Fruit fly (Drosophila melanogaster) whole organism, embryonic: ENCODE results near the gene CG11882.

Source experiments
- ATbp ChIP-seq: fragments of 200-800 bp; sonication (Bioruptor generic); optimal IDR thresholded peaks from 2 replicates; lab custom pipeline; 2017; ENCODE audit warnings: missing biosample characterization, mild to moderate bottlenecking, missing genetic modification characterization, missing genetic modification reagents
- Ada2b ChIP-seq: fragments of 200-800 bp; sonication (Bioruptor generic); IDR thresholded peaks from 2 replicates; pipeline ENCODE4 v1.3.6; 2022; ENCODE audit warnings: missing biosample characterization, missing genetic modification characterization
- Atf3 ChIP-seq: fragments of 200-800 bp; sonication (Bioruptor generic); optimal IDR thresholded peaks from 3 replicates; lab custom pipeline; 2016; ENCODE audit warnings: missing biosample characterization, missing genetic modification characterization
- CG10366 ChIP-seq: fragments of 200-800 bp; sonication (Bioruptor generic); IDR thresholded peaks from 2 replicates; pipeline ENCODE4 v1.3.6; 2022; ENCODE audit warnings: missing biosample characterization, missing genetic modification characterization
- CG14710 ChIP-seq: fragments of 200-800 bp; sonication (Bioruptor generic); optimal IDR thresholded peaks from 3 replicates; lab custom pipeline; 2019; ENCODE audit warnings: missing biosample characterization, mild to moderate bottlenecking, missing genetic modification characterization, moderate library complexity
- CG15601 ChIP-seq: fragments of 200-800 bp; sonication (Bioruptor generic); optimal IDR thresholded peaks from 3 replicates; lab custom pipeline; 2019; ENCODE audit warnings: missing biosample characterization, mild to moderate bottlenecking, missing genetic modification characterization, moderate library complexity
- CG1603 ChIP-seq: fragments of 200-800 bp; sonication (Bioruptor generic); optimal IDR thresholded peaks from 2 replicates; lab custom pipeline; 2019; ENCODE audit warnings: missing biosample characterization, mild to moderate bottlenecking, missing genetic modification characterization, moderate library complexity
- CG16813 ChIP-seq: fragments of 200-800 bp; sonication (Bioruptor generic); IDR thresholded peaks from 3 replicates; pipeline ENCODE4 v1.3.6; 2022; ENCODE audit warnings: missing biosample characterization, missing genetic modification characterization; ENCODE audit not compliant: partially characterized antibody
- CG17385 ChIP-seq: fragments of 200-800 bp; sonication (Bioruptor generic); optimal IDR thresholded peaks from 3 replicates; lab custom pipeline; 2018; ENCODE audit warnings: missing biosample characterization, mild to moderate bottlenecking, missing genetic modification characterization
- CG18599 ChIP-seq: fragments of 200-800 bp; sonication (Bioruptor generic); optimal IDR thresholded peaks from 3 replicates; lab custom pipeline; 2017; ENCODE audit warnings: missing biosample characterization, missing genetic modification characterization, mild to moderate bottlenecking, moderate library complexity, missing genetic modification reagents
- CG3065 ChIP-seq: fragments of 200-800 bp; sonication (Bioruptor generic); optimal IDR thresholded peaks from 2 replicates; lab custom pipeline; 2016; ENCODE audit warnings: missing biosample characterization, missing genetic modification characterization
- CG33213 ChIP-seq: fragments of 200-800 bp; sonication (Bioruptor generic); optimal IDR thresholded peaks from 3 replicates; lab custom pipeline; 2016; ENCODE audit warnings: missing biosample characterization, missing genetic modification characterization
- CG4404 ChIP-seq: fragments of 200-800 bp; sonication (Bioruptor generic); IDR thresholded peaks from 2 replicates; pipeline ENCODE4 v1.3.6; 2022; ENCODE audit warnings: missing biosample characterization, missing genetic modification characterization
- CG4730 ChIP-seq: fragments of 200-800 bp; sonication (Bioruptor generic); IDR thresholded peaks from 2 replicates; pipeline ENCODE4 v1.3.6; 2022; ENCODE audit warnings: missing biosample characterization, missing genetic modification characterization
- CG6654 ChIP-seq: fragments of 200-800 bp; sonication (Bioruptor generic); optimal IDR thresholded peaks from 2 replicates; lab custom pipeline; 2017; ENCODE audit warnings: missing biosample characterization, mild to moderate bottlenecking, missing genetic modification characterization
- CG8924 ChIP-seq: fragments of 200-800 bp; optimal IDR thresholded peaks from 3 replicates; lab custom pipeline; 2019; ENCODE audit warnings: missing biosample characterization, mild to moderate bottlenecking, missing genetic modification characterization, moderate library complexity
- CG9797 ChIP-seq: fragments of 200-800 bp; sonication (Bioruptor generic); optimal IDR thresholded peaks from 3 replicates; lab custom pipeline; 2018; ENCODE audit warnings: missing biosample characterization, mild to moderate bottlenecking, missing genetic modification characterization
- CG9817 ChIP-seq: fragments of 200-800 bp; sonication (Bioruptor generic); optimal IDR thresholded peaks from 2 replicates; lab custom pipeline; 2018; ENCODE audit warnings: missing biosample characterization, mild to moderate bottlenecking, missing genetic modification characterization, moderate library complexity
- CHES-1-like ChIP-seq: fragments of 200-800 bp; sonication (Bioruptor generic); optimal IDR thresholded peaks from 2 replicates; lab custom pipeline; 2016; ENCODE audit warnings: missing biosample characterization, missing genetic modification characterization
- Dad ChIP-seq: fragments of 200-800 bp; sonication (Bioruptor generic); optimal IDR thresholded peaks from 3 replicates; lab custom pipeline; 2016; ENCODE audit warnings: missing biosample characterization, missing genetic modification characterization
- ERR ChIP-seq: fragments of 200-800 bp; sonication (Bioruptor generic); optimal IDR thresholded peaks from 2 replicates; lab custom pipeline; 2016; ENCODE audit warnings: missing biosample characterization, missing genetic modification characterization
- Fer2 ChIP-seq: fragments of 200-800 bp; sonication (Bioruptor generic); optimal IDR thresholded peaks from 2 replicates; lab custom pipeline; 2018; ENCODE audit warnings: missing biosample characterization, mild to moderate bottlenecking, missing genetic modification characterization, moderate library complexity
- Hr78 ChIP-seq, 2 experiments: fragments of 200-800 bp in 1 of 2; fragments of >200 bp in 1 of 2; sonication (Bioruptor generic) in 1 of 2; optimal IDR thresholded peaks; 2 replicates each; lab custom pipeline; 2017 to 2019; ENCODE audit warnings: missing biosample characterization in 2 of 2, missing genetic modification characterization in 2 of 2, mild to moderate bottlenecking in 1 of 2, moderate library complexity in 1 of 2
- Lhr ChIP-seq: fragments of 200-800 bp; sonication (Bioruptor generic); optimal IDR thresholded peaks from 3 replicates; lab custom pipeline; 2017; ENCODE audit warnings: mild to moderate bottlenecking, missing biosample characterization, missing genetic modification reagents, missing genetic modification characterization
- MTF-1 ChIP-seq: fragments of 200-800 bp; sonication (Bioruptor generic); optimal IDR thresholded peaks from 2 replicates; lab custom pipeline; 2018; ENCODE audit warnings: missing biosample characterization, mild to moderate bottlenecking, missing genetic modification characterization, borderline replicate concordance
- Mrtf ChIP-seq: fragments of 200-800 bp; sonication (Bioruptor generic); IDR thresholded peaks from 3 replicates; pipeline ENCODE4 v1.3.6; 2022; ENCODE audit warnings: missing biosample characterization, missing genetic modification characterization
- amos ChIP-seq: fragments of 200-800 bp; sonication (Bioruptor generic); IDR thresholded peaks from 2 replicates; pipeline ENCODE4 v1.3.6; 2022; ENCODE audit warnings: missing biosample characterization, missing genetic modification characterization; ENCODE audit not compliant: partially characterized antibody
- chinmo ChIP-seq: fragments of 200-800 bp; sonication (Bioruptor generic); IDR thresholded peaks from 4 replicates; pipeline ENCODE4 v1.3.6; 2022; ENCODE audit warnings: missing biosample characterization, missing genetic modification characterization; ENCODE audit not compliant: partially characterized antibody
- chn ChIP-seq: fragments of 200-800 bp; sonication (Bioruptor generic); optimal IDR thresholded peaks from 2 replicates; lab custom pipeline; 2016; ENCODE audit warnings: missing biosample characterization, missing genetic modification characterization
- da ChIP-seq: fragments of 200-800 bp; sonication (Bioruptor generic); optimal IDR thresholded peaks from 2 replicates; lab custom pipeline; 2016; ENCODE audit warnings: missing biosample characterization, missing genetic modification characterization
- dan ChIP-seq: fragments of 200-800 bp; sonication (Bioruptor generic); IDR thresholded peaks from 2 replicates; pipeline ENCODE4 v1.3.6; 2022; ENCODE audit warnings: missing biosample characterization, missing genetic modification characterization
- danr ChIP-seq: fragments of 200-800 bp; sonication (Bioruptor generic); IDR thresholded peaks from 2 replicates; pipeline ENCODE4 v1.3.6; 2022; ENCODE audit warnings: missing biosample characterization, missing genetic modification characterization
- dm ChIP-seq: fragments of 200-800 bp; sonication (Bioruptor generic); optimal IDR thresholded peaks from 3 replicates; lab custom pipeline; 2016; ENCODE audit warnings: missing biosample characterization, missing genetic modification characterization
- fd102C ChIP-seq: fragments of 200-800 bp; sonication (Bioruptor generic); optimal IDR thresholded peaks from 2 replicates; lab custom pipeline; 2018; ENCODE audit warnings: missing biosample characterization, mild to moderate bottlenecking, missing genetic modification characterization, moderate library complexity
- fd3F ChIP-seq: fragments of 200-800 bp; sonication (Bioruptor generic); optimal IDR thresholded peaks from 2 replicates; lab custom pipeline; 2018; ENCODE audit warnings: missing biosample characterization, mild to moderate bottlenecking, missing genetic modification characterization, moderate library complexity
- grn ChIP-seq: fragments of 200-800 bp; sonication (Bioruptor generic); optimal IDR thresholded peaks from 3 replicates; lab custom pipeline; 2017; ENCODE audit warnings: missing biosample characterization, missing genetic modification characterization
- gt ChIP-seq: fragments of 200-800 bp; sonication (Bioruptor generic); IDR thresholded peaks from 2 replicates; pipeline ENCODE4 v1.3.6; 2022; ENCODE audit warnings: missing biosample characterization, missing genetic modification characterization
- lab ChIP-seq: fragments of 200-800 bp; sonication (Bioruptor generic); optimal IDR thresholded peaks from 3 replicates; lab custom pipeline; 2017; ENCODE audit warnings: missing biosample characterization, missing genetic modification characterization, mild to moderate bottlenecking, moderate library complexity, missing genetic modification reagents
- lbe ChIP-seq: fragments of 200-800 bp; sonication (Bioruptor generic); optimal IDR thresholded peaks from 2 replicates; lab custom pipeline; 2016; ENCODE audit warnings: missing biosample characterization, mild to moderate bottlenecking, missing genetic modification characterization
- nerfin-2 ChIP-seq: fragments of 200-800 bp; sonication (Bioruptor generic); IDR thresholded peaks from 2 replicates; pipeline ENCODE4 v1.3.6; 2022; ENCODE audit warnings: missing biosample characterization, missing genetic modification characterization; ENCODE audit not compliant: partially characterized antibody
- oc ChIP-seq: fragments of 200-800 bp; sonication (Bioruptor generic); optimal IDR thresholded peaks from 2 replicates; lab custom pipeline; 2018; ENCODE audit warnings: missing biosample characterization, mild to moderate bottlenecking, missing genetic modification characterization, moderate library complexity
- onecut ChIP-seq: fragments of 200-800 bp; sonication (Bioruptor generic); IDR thresholded peaks from 2 replicates; pipeline ENCODE4 v1.3.6; 2022; ENCODE audit warnings: missing biosample characterization, missing genetic modification characterization
- otp ChIP-seq: fragments of 200-800 bp; sonication (Bioruptor generic); IDR thresholded peaks from 3 replicates; pipeline ENCODE4, ENCODE4 v1.3.6; 2022; ENCODE audit warnings: missing biosample characterization, missing genetic modification characterization
- pfk ChIP-seq: fragments of 200-800 bp; sonication (Bioruptor generic); optimal IDR thresholded peaks from 2 replicates; lab custom pipeline; 2018; ENCODE audit warnings: missing biosample characterization, mild to moderate bottlenecking, missing genetic modification characterization, moderate library complexity
- run ChIP-seq: fragments of 200-800 bp; sonication (Bioruptor generic); optimal IDR thresholded peaks from 3 replicates; lab custom pipeline; 2018; ENCODE audit warnings: missing biosample characterization, mild to moderate bottlenecking, missing genetic modification characterization
- so ChIP-seq: fragments of 200-800 bp; sonication (Bioruptor generic); IDR thresholded peaks from 3 replicates; pipeline ENCODE4 v1.3.6; 2022; ENCODE audit warnings: missing biosample characterization, missing genetic modification characterization
- stwl ChIP-seq: fragments of 200-800 bp; sonication (Bioruptor generic); optimal IDR thresholded peaks from 3 replicates; lab custom pipeline; 2018; ENCODE audit warnings: missing biosample characterization, mild to moderate bottlenecking, missing genetic modification characterization, moderate library complexity
- zen2 ChIP-seq: fragments of 200-800 bp; sonication (Bioruptor generic); IDR thresholded peaks from 3 replicates; pipeline ENCODE4 v1.3.6; 2022; ENCODE audit warnings: missing biosample characterization, missing genetic modification characterization; ENCODE audit not compliant: partially characterized antibody
- zfh2 ChIP-seq: fragments of 200-800 bp; sonication (Bioruptor generic); optimal IDR thresholded peaks from 2 replicates; lab custom pipeline; 2016; ENCODE audit warnings: missing biosample characterization, missing genetic modification characterization

Gene CG11882

DNA sequence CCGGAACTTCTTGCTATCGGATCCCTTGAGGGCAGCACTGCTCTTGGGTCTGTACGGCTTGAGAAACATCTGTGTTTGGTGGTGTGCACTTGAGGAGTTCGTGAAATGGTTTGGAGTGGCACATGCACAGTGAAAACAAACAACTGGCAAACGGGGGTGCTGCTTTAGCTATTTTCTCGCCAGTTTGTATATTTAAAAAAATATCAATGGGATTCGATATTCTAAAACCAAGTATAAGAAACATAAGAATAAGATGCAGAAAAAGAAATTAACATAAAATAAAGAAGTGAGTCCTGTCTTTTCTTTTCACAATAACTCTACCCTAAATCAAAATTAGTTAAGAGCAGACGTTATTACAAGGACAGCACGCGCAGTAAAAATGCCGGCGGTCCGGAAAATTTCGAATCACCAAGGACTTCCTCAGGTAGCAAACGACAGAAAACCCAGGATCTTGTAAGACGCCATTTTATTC, 3.7 kb upstream of the CG11882 start, which contains the start of gene eIF2D (continued):
- TF ChIP-seq ATbp (peak; percentile 36), chinmo (GFP tag; lab: Robert Waterston, UW) (no peak), Fer2 (tag; lab: Kevin White, UChicago) (peak; percentile 29), zen2 (GFP tag; lab: Robert Waterston, UW) (no peak), Ada2b (peak; percentile 57; the same call in 1 of the 2 replicates), CG10366 (GFP tag; lab: Robert Waterston, UW) (peak; percentile 37), CG9797 (GFP tag; lab: Kevin White, UChicago) (no peak), dm (GFP tag; lab: Kevin White, UChicago) (peak; percentile 33), danr (GFP tag; lab: Robert Waterston, UW) (no peak), CG18599 (peak; percentile 75), CG15601 (peak; percentile 32), lbe (GFP tag; lab: Kevin White, UChicago) (peak; percentile 24), dan (GFP tag; lab: Robert Waterston, UW) (no peak), CG33213 (GFP tag; lab: Kevin White, UChicago) (no peak), Dad (peak; percentile 26), CG14710 (peak; percentile 62), CG8924 (tag; lab: Kevin White, UChicago) (peak; percentile 67), otp (GFP tag; lab: Robert Waterston, UW) (no peak; the same call in 2 of the 3 replicates), MTF-1 (peak; percentile 8), Hr78 (GFP tag; optimal IDR thresholded peaks at IDR 0.05; lab: Kevin White, UChicago) (no peak), so (GFP tag; lab: Robert Waterston, UW) (peak; percentile 58; the same call in 1 of the 3 replicates), Lhr (no peak), run (tag; lab: Kevin White, UChicago) (no peak), pfk (no peak), nerfin-2 (GFP tag; lab: Robert Waterston, UW) (no peak), fd102C (GFP tag; lab: Kevin White, UChicago) (no peak), onecut (peak; percentile 44), Atf3 (GFP tag; lab: Kevin White, UChicago) (no peak), amos (no peak), stwl (tag; lab: Kevin White, UChicago) (no peak), CG16813 (GFP tag; lab: Robert Waterston, UW) (no peak), ERR (GFP tag; lab: Kevin White, UChicago) (no peak), da (no peak), CG4404 (GFP tag; lab: Robert Waterston, UW) (0 out of 2 replicates have a peak, but pooled peaks have one; percentile 23), CG17385 (GFP tag; lab: Kevin White, UChicago) (peak; percentile 66), CG4730 (GFP tag; lab: Robert Waterston, UW) (0 out of 2 replicates have a peak, but pooled peaks have one; percentile 35), Mrtf (GFP tag; lab: Robert Waterston, UW) (peak; percentile 61; the same call in 1 of the 3 replicates), grn (GFP tag; lab: Kevin White, UChicago) (no peak), oc (tag; lab: Kevin White, UChicago) (no peak), zfh2 (GFP tag; lab: Kevin White, UChicago) (peak; percentile 29), CG3065 (no peak), fd3F (peak; percentile 32), CHES-1-like (GFP tag; lab: Kevin White, UChicago) (no peak), lab (peak; percentile 77), CG1603 (peak; percentile 47), chn (peak; percentile 54), CG6654 (GFP tag; lab: Kevin White, UChicago) (no peak), gt (GFP tag; lab: Robert Waterston, UW) (no peak), CG9817 (tag; lab: Kevin White, UChicago) (peak; percentile 46)
